Worm (Caenorhabditis elegans): ENCODE data around the gene F52E1.3.

The F52E1.3 gene

ce11 chrV:8384809-8385208 is 9.8 kb upstream of the F52E1.3 start:
- no peak for TF ChIP-seq unc-62 (GFP tag; optimal IDR thresholded peaks at IDR 0.05)

ce11 chrV:8385879-8386530 is 8.6 kb upstream of the F52E1.3 start, which contains the start of gene hsp-17:
Gene hsp-17, minus strand, starts transcription at chrV:8385929.
- TF ChIP-seq unc-62 (GFP tag; optimal IDR thresholded peaks at IDR 0.05), result no peak

- no peak for TF ChIP-seq unc-62 (GFP tag; optimal IDR thresholded peaks at IDR 0.05)
Measured at ce11 chrV:8387056-8387455, 7.5 kb upstream of the F52E1.3 start, which contains the start of gene gcy-7. Gene gcy-7, plus strand, starts transcription at chrV:8387356.

ce11 chrV:8389307-8389706 is 5.3 kb upstream of the F52E1.3 start:
- TF ChIP-seq unc-62 (GFP tag; optimal IDR thresholded peaks at IDR 0.05), result no peak

- TF ChIP-seq unc-62 (GFP tag; optimal IDR thresholded peaks at IDR 0.05), result no peak
Measured at ce11 chrV:8400808-8401207, 6.2 kb downstream of the F52E1.3 start.

- no peak for TF ChIP-seq unc-62 (GFP tag; optimal IDR thresholded peaks at IDR 0.05)
Measured at ce11 chrV:8401267-8401666, 6.7 kb downstream of the F52E1.3 start.

ce11 chrV:8402392-8402791 is 7.8 kb downstream of the F52E1.3 start, which contains the start of gene F52E1.9:
Gene F52E1.9, minus strand, starts transcription at chrV:8402669.
- no peak for TF ChIP-seq unc-62 (GFP tag; optimal IDR thresholded peaks at IDR 0.05)

ce11 chrV:8403152-8403551 is 8.6 kb downstream of the F52E1.3 start:
- TF ChIP-seq unc-62 (GFP tag; optimal IDR thresholded peaks at IDR 0.05), result no peak

ce11 chrV:8403916-8404315 is 9.3 kb downstream of the F52E1.3 start:
- no peak for TF ChIP-seq unc-62 (GFP tag; optimal IDR thresholded peaks at IDR 0.05)

- TF ChIP-seq unc-62 (GFP tag; optimal IDR thresholded peaks at IDR 0.05), result no peak
Measured at ce11 chrV:8404339-8404738, 9.7 kb downstream of the F52E1.3 start.

ce11 chrV:8406155-8406554 is 11.6 kb downstream of the F52E1.3 start:
- TF ChIP-seq unc-62 (GFP tag; optimal IDR thresholded peaks at IDR 0.05), result no peak

- no peak for TF ChIP-seq unc-62 (GFP tag; optimal IDR thresholded peaks at IDR 0.05)
Measured at ce11 chrV:8406911-8407310, 12.3 kb downstream of the F52E1.3 start.

- TF ChIP-seq unc-62 (GFP tag; optimal IDR thresholded peaks at IDR 0.05), result no peak
Measured at ce11 chrV:8409594-8409993, 15.0 kb downstream of the F52E1.3 start.

- TF ChIP-seq unc-62 (GFP tag; optimal IDR thresholded peaks at IDR 0.05), result no peak
Measured at ce11 chrV:8410406-8410805, 15.8 kb downstream of the F52E1.3 start, which contains the start of gene F52E1.2. Gene F52E1.2, plus strand, starts transcription at chrV:8410595.

- TF ChIP-seq unc-62 (GFP tag; optimal IDR thresholded peaks at IDR 0.05), result no peak
Measured at ce11 chrV:8413432-8414021, 18.9 kb downstream of the F52E1.3 start, which contains the start of gene vha-18. Gene vha-18, minus strand, starts transcription at chrV:8413482.

ce11 chrV:8414036-8414728 is 19.6 kb downstream of the F52E1.3 start, which contains the start of gene pos-1:
Gene pos-1, plus strand, starts transcription at chrV:8414086.
- no peak for TF ChIP-seq unc-62 (GFP tag; optimal IDR thresholded peaks at IDR 0.05)

ce11 chrV:8415113-8415530 is 20.5 kb downstream of the F52E1.3 start:
- no peak for TF ChIP-seq unc-62 (GFP tag; optimal IDR thresholded peaks at IDR 0.05)

Measured in whole organism, dauer.